Worm (Caenorhabditis elegans): Measurements from ENCODE around the gene mtss-1.
A peak's percentile ranks its signal among the peaks of the same experiment; 100 is the strongest.

The mtss-1 gene

DNA sequence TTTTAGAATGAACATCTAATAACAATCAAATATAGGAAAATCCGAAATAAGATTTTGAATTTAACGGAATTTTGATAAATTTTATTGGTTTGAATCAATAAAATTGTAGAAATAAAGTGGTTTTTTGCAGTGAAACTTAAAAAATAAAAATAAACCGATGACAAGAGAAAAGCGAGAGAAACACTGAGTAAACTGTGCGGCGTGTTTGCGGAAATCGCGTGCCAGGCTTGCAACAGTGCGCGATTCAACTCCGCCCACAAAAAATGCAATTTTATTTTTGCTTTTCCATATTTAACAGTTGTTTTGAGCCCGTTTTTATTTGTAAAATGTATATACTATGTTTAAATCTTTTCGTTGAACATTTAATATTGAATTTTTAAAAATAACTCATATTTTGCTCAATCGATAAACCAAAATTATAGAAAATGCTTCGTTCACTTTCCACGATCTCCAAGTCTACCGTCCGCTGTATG is at the start of gene mtss-1:
Gene mtss-1, plus strand, starts transcription at position 423 of the 473 bp plus-strand sequence.
- TF ChIP-seq pes-1 (GFP tag; IDR thresholded peaks at IDR 0.05), result peak; percentile 86
- TF ChIP-seq hmg-4 (GFP tag; optimal IDR thresholded peaks at IDR 0.05), result peak; percentile 84
- TF ChIP-seq tbx-37 (GFP tag; conservative IDR thresholded peaks at IDR 0.05), result 0 out of 2 replicates have a peak, but pooled peaks have one; percentile 57
- TF ChIP-seq B0310.2 (tag; optimal IDR thresholded peaks at IDR 0.05), result peak; percentile 32
- peak; percentile 54 for TF ChIP-seq hmbx-1 (tag; optimal IDR thresholded peaks at IDR 0.05)
- TF ChIP-seq tra-4 (tag; optimal IDR thresholded peaks at IDR 0.05), result peak; percentile 45
- TF ChIP-seq ceh-13 (GFP tag; optimal IDR thresholded peaks at IDR 0.05), result peak; percentile 61
- peak; percentile 50 for TF ChIP-seq ceh-36 (tag; optimal IDR thresholded peaks at IDR 0.05)
- peak; percentile 67; the same call in 1 of the 2 replicates for TF ChIP-seq tbx-11 (GFP tag; IDR thresholded peaks at IDR 0.05)
- TF ChIP-seq F13C5.2 (tag; optimal IDR thresholded peaks at IDR 0.05), result peak; percentile 92
- peak; percentile 79 for TF ChIP-seq flt-1 (GFP tag; IDR thresholded peaks at IDR 0.05)
- TF ChIP-seq aly-1 (tag; optimal IDR thresholded peaks at IDR 0.05), result peak; percentile 25
- TF ChIP-seq sea-1 (GFP tag; conservative IDR thresholded peaks at IDR 0.05), result peak; percentile 75
- peak; percentile 65 for TF ChIP-seq ets-7 (tag; optimal IDR thresholded peaks at IDR 0.05)
- peak; percentile 52 for TF ChIP-seq hnd-1 (tag; optimal IDR thresholded peaks at IDR 0.05)
- TF ChIP-seq ama-1 (optimal IDR thresholded peaks at IDR 0.05), result no peak
- peak; percentile 79 for TF ChIP-seq scrt-1 (GFP tag; IDR thresholded peaks at IDR 0.05)

DNA sequence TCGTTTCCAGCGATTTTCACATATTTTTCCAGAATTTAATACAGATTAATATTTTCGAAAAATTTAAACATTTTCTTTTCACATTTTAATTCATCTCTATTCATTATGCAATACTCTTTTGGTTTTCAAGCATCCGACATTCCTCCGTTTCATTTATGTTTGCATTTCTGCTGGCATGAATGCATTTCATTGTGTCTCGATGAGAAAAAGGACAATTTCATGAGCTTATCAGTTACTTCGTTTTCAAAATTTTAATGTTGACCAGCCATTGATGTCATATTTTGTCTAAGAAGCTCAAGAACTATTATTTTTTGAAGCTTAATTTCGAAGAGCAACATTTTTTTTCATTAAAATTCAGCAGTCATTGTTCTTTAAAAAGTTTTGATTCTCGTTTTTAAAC is 49.5 kb upstream of the mtss-1 start:
- TF ChIP-seq hmg-4 (GFP tag; optimal IDR thresholded peaks at IDR 0.05) (no peak), F13C5.2 (tag; optimal IDR thresholded peaks at IDR 0.05) (no peak), pes-1 (GFP tag; IDR thresholded peaks at IDR 0.05) (no peak), hmbx-1 (tag; optimal IDR thresholded peaks at IDR 0.05) (no peak), flt-1 (GFP tag; IDR thresholded peaks at IDR 0.05) (no peak), ama-1 (optimal IDR thresholded peaks at IDR 0.05) (no peak), ceh-36 (tag; optimal IDR thresholded peaks at IDR 0.05) (no peak), tbx-37 (GFP tag; conservative IDR thresholded peaks at IDR 0.05) (no peak), tra-4 (tag; optimal IDR thresholded peaks at IDR 0.05) (no peak), tbx-11 (GFP tag; IDR thresholded peaks at IDR 0.05) (no peak), aly-1 (tag; optimal IDR thresholded peaks at IDR 0.05) (no peak), scrt-1 (GFP tag; IDR thresholded peaks at IDR 0.05) (no peak), sea-1 (GFP tag; conservative IDR thresholded peaks at IDR 0.05) (no peak)

DNA sequence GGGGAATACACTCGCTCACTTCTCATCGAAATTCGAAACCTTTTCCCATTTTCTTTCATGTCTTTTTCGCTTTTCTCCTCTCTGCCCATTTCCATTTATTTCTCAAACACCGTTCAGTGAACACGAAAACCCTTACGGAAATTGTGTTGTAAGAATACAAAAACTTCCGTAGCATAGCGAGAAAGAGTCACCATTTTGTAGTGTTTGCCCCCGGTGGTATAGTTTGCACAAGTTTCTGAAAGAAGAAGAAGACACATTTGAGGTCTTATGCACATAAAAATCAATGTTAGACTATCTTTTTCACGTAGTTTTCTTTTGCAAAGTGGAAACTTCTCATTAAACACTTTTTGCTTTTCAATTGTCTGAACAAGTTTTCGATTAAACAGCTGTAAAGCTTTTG is 49.0 kb upstream of the mtss-1 start:
- TF ChIP-seq tra-4 (tag; optimal IDR thresholded peaks at IDR 0.05) (no peak), scrt-1 (GFP tag; IDR thresholded peaks at IDR 0.05) (no peak), tbx-11 (GFP tag; IDR thresholded peaks at IDR 0.05) (no peak), hnd-1 (tag; optimal IDR thresholded peaks at IDR 0.05) (no peak), sea-1 (GFP tag; conservative IDR thresholded peaks at IDR 0.05) (no peak), aly-1 (tag; optimal IDR thresholded peaks at IDR 0.05) (no peak)

DNA sequence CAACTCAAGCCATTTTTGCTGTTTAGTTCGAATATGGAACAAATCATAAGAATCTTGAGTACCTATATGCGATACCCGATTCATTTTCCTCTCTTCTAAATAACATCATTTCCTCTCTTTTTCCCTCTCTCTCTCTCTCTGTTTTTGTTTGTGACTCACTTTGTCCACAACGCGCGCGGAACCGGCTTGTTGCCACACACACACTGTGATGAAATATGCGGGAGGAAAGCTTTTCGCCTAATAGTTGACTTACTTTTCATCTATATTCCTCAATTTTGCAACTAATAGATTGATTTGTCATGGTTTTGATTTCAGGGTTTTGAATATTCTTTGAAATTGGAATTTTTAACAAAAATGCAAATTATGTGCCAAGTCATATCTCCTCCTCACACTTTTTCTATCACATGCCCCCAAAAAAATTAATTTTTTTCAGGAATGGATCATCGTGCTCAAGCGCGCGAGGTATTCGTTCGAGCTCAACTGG is 48.3 kb upstream of the mtss-1 start, which contains the start of gene hipr-1:
Gene hipr-1, plus strand, starts transcription at position 434 of the 484 bp plus-strand sequence.
- TF ChIP-seq tbx-11 (GFP tag; IDR thresholded peaks at IDR 0.05) (no peak), ceh-13 (GFP tag; optimal IDR thresholded peaks at IDR 0.05) (no peak), ets-7 (tag; optimal IDR thresholded peaks at IDR 0.05) (no peak), tbx-37 (GFP tag; conservative IDR thresholded peaks at IDR 0.05) (no peak), ceh-36 (tag; optimal IDR thresholded peaks at IDR 0.05) (no peak)

DNA sequence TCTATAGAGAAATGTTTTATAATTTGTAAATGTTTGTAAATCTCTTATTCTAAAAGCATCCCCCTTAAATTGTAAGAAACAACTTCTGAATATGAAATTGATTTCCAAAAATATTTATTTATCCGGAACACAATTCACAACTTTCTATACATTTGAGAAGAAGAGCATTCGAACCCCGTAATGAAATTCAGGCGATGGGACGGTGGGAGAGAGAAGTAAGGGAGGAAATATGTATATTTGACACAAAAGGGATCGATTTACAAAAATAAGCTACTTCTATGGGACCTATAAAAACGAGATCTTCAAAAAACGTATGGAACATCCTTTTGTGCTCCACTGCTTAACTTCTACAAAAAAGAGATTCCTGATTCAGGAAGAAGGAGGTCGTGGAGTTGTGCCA is 42.9 kb upstream of the mtss-1 start:
- TF ChIP-seq ama-1 (optimal IDR thresholded peaks at IDR 0.05) (no peak), hnd-1 (tag; optimal IDR thresholded peaks at IDR 0.05) (no peak), ets-7 (tag; optimal IDR thresholded peaks at IDR 0.05) (no peak), flt-1 (GFP tag; IDR thresholded peaks at IDR 0.05) (no peak), F13C5.2 (tag; optimal IDR thresholded peaks at IDR 0.05) (no peak), scrt-1 (GFP tag; IDR thresholded peaks at IDR 0.05) (no peak), aly-1 (tag; optimal IDR thresholded peaks at IDR 0.05) (no peak), ceh-36 (tag; optimal IDR thresholded peaks at IDR 0.05) (no peak), tbx-11 (GFP tag; IDR thresholded peaks at IDR 0.05) (no peak), tra-4 (tag; optimal IDR thresholded peaks at IDR 0.05) (no peak), hmg-4 (GFP tag; optimal IDR thresholded peaks at IDR 0.05) (no peak), B0310.2 (tag; optimal IDR thresholded peaks at IDR 0.05) (no peak), ceh-13 (GFP tag; optimal IDR thresholded peaks at IDR 0.05) (no peak), sea-1 (GFP tag; conservative IDR thresholded peaks at IDR 0.05) (no peak)

DNA sequence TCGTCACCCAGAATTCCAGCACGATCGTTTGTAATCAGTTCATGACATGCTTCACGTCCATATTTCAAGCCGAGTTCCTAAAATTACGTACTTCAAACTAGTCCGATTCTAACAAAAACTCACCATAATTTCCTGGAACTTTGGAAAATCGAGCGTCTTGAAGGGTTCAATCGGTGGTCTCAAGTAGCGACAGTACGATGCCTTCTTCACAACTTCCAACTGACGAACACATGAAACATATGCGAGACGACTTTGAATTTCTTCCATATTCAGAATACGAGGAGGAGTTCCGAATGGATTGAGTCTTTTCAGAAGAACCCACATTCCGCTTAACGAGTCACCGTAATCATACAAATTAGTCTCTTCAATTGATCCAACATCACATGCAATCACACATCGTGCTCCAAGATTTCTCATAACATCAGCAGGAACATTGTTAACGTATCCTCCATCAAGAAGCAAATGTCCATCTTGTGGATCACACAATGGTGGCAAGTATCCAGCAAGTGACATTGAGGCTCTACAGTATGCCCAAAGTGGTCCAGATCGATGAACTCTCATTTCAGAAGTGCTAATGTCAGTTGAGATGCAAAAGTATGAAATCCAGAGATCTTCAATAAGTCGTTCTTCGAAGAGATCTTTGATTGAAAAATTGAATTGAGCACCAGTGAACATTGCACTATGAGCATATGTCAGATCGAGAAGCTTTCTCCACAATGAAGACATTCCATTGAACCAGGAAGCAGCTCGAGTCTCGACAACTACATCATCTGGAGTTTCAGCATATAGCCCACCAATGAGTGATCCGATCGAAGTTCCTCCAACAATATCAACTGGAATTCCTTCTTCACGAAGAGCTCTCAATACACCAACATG is 41.9 kb upstream of the mtss-1 start:
- TF ChIP-seq B0310.2 (tag; optimal IDR thresholded peaks at IDR 0.05) (no peak), ama-1 (optimal IDR thresholded peaks at IDR 0.05) (no peak), F13C5.2 (tag; optimal IDR thresholded peaks at IDR 0.05) (no peak), tra-4 (tag; optimal IDR thresholded peaks at IDR 0.05) (no peak), ceh-36 (tag; optimal IDR thresholded peaks at IDR 0.05) (no peak), tbx-11 (GFP tag; IDR thresholded peaks at IDR 0.05) (no peak), scrt-1 (GFP tag; IDR thresholded peaks at IDR 0.05) (no peak), ets-7 (tag; optimal IDR thresholded peaks at IDR 0.05) (no peak), hmg-4 (GFP tag; optimal IDR thresholded peaks at IDR 0.05) (no peak), sea-1 (GFP tag; conservative IDR thresholded peaks at IDR 0.05) (no peak), flt-1 (GFP tag; IDR thresholded peaks at IDR 0.05) (no peak), hnd-1 (tag; optimal IDR thresholded peaks at IDR 0.05) (no peak), hmbx-1 (tag; optimal IDR thresholded peaks at IDR 0.05) (no peak), ceh-13 (GFP tag; optimal IDR thresholded peaks at IDR 0.05) (no peak), aly-1 (tag; optimal IDR thresholded peaks at IDR 0.05) (no peak), tbx-37 (GFP tag; conservative IDR thresholded peaks at IDR 0.05) (no peak)

DNA sequence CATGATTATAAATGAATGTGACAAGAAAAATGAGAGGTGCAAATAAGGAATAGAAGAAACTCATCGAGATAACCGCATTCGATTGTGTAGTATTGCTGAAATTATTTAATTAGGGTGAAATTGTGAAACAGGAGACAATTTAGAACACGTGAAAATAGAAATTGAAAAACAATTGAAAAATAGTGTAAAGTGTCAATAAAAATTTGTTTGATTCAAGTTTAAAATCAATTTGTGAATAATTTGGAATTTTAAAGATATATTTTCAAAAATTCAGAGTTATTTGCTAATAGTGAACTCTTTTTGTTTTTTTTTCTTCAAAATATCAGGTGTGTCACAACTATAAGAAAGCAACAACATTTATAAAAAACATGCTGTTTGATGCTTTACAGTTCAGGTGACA is 36.8 kb upstream of the mtss-1 start, which contains the start of gene ZK370.4:
Gene ZK370.4, minus strand, starts transcription at position 101 of the 400 bp plus-strand sequence.
- no peak for TF ChIP-seq scrt-1 (GFP tag; IDR thresholded peaks at IDR 0.05)

Measured in whole organism, early embryonic.